Worm (Caenorhabditis elegans) whole organism, L1 larva: Measurements from ENCODE around the gene C25H3.17.

Experiments
- C16A3.4 ChIP-seq: fragments of 150-350 bp; optimal IDR thresholded peaks from 2 replicates; lab custom pipeline; 2014; ENCODE audit warnings: missing biosample characterization, missing genetic modification characterization
- C34B4.2 ChIP-seq: sonication (generic microtip); optimal IDR thresholded peaks from 2 replicates; lab custom pipeline; 2017; ENCODE audit warnings: mild to moderate bottlenecking, missing genetic modification characterization, missing compliant biosample characterization
- F16B12.6 ChIP-seq: fragments of 150-350 bp; optimal IDR thresholded peaks from 2 replicates; lab custom pipeline; 2014; ENCODE audit warnings: missing biosample characterization, missing genetic modification characterization
- Y116A8C.19 ChIP-seq: sonication (generic microtip); optimal IDR thresholded peaks from 2 replicates; lab custom pipeline; 2016; ENCODE audit warnings: missing compliant biosample characterization, missing genetic modification characterization, borderline replicate concordance
- alr-1 ChIP-seq: fragments of 200-800 bp; sonication (Bioruptor generic); optimal IDR thresholded peaks from 2 replicates; lab custom pipeline; 2018; ENCODE audit warnings: borderline replicate concordance, mild to moderate bottlenecking, missing genetic modification characterization, missing compliant biosample characterization
- blmp-1 ChIP-seq: fragments of 150-350 bp; optimal IDR thresholded peaks from 2 replicates; lab custom pipeline; 2014; ENCODE audit warnings: missing biosample characterization, missing genetic modification characterization
- ceh-63 ChIP-seq: fragments of 200-800 bp; sonication (Bioruptor generic); optimal IDR thresholded peaks from 2 replicates; lab custom pipeline; 2018; ENCODE audit warnings: mild to moderate bottlenecking, missing genetic modification characterization, missing compliant biosample characterization
- ceh-8 ChIP-seq: fragments of 200-800 bp; sonication (Bioruptor generic); optimal IDR thresholded peaks from 2 replicates; lab custom pipeline; 2018; ENCODE audit warnings: mild to moderate bottlenecking, missing genetic modification characterization, moderate library complexity, missing compliant biosample characterization
- ceh-88 ChIP-seq: fragments of 200-800 bp; sonication (Bioruptor generic); IDR thresholded peaks from 2 replicates; pipeline ENCODE4 v1.3.6; 2022; ENCODE audit warnings: missing genetic modification characterization, missing compliant biosample characterization
- ceh-90 ChIP-seq: sonication (generic microtip); optimal IDR thresholded peaks from 2 replicates; lab custom pipeline; 2016; ENCODE audit warnings: missing genetic modification characterization, missing compliant biosample characterization
- dpl-1 ChIP-seq, 3 experiments: fragments of 150-350 bp in 2 of 3; sonication (generic microtip) in 1 of 3; optimal IDR thresholded peaks; 2 replicates each; lab custom pipeline; 2014 to 2017; ENCODE audit warnings: missing biosample characterization in 3 of 3, missing genetic modification characterization in 3 of 3, missing genetic modification reagents in 3 of 3
- dsc-1 ChIP-seq: sonication (generic microtip); optimal IDR thresholded peaks from 2 replicates; lab custom pipeline; 2016; ENCODE audit warnings: mild to moderate bottlenecking, missing genetic modification characterization, missing compliant biosample characterization
- efl-3 ChIP-seq: fragments of 200-800 bp; sonication (Bioruptor generic); optimal IDR thresholded peaks from 2 replicates; lab custom pipeline; 2018; ENCODE audit warnings: mild to moderate bottlenecking, missing genetic modification characterization, missing compliant biosample characterization
- egl-27 ChIP-seq, 2 experiments: fragments of 150-350 bp in 1 of 2; sonication (generic microtip); optimal IDR thresholded peaks; 3 replicates each; lab custom pipeline; 2017 to 2018; ENCODE audit warnings: missing biosample characterization in 2 of 2, missing genetic modification characterization in 2 of 2, missing genetic modification reagents in 2 of 2
- elt-2 ChIP-seq: sonication (generic microtip); optimal IDR thresholded peaks from 2 replicates; lab custom pipeline; 2016; ENCODE audit warnings: missing genetic modification characterization, mild to moderate bottlenecking, inconsistent platforms, missing compliant biosample characterization, missing genetic modification reagents
- elt-3 ChIP-seq, 6 experiments: fragments of 150-350 bp in 1 of 6; sonication (generic microtip); optimal IDR thresholded peaks; 2 replicates each; lab custom pipeline; 2017 to 2018; ENCODE audit warnings: missing biosample characterization in 6 of 6, missing genetic modification characterization in 6 of 6, inconsistent platforms in 1 of 6
- fkh-10 ChIP-seq: sonication (generic microtip); optimal IDR thresholded peaks from 2 replicates; lab custom pipeline; 2017; ENCODE audit warnings: missing biosample characterization, missing genetic modification reagents, missing genetic modification characterization
- fkh-4 ChIP-seq: sonication (generic microtip); optimal IDR thresholded peaks from 2 replicates; lab custom pipeline; 2016; ENCODE audit warnings: missing compliant biosample characterization, missing genetic modification characterization, borderline replicate concordance
- fkh-8 ChIP-seq: sonication (generic microtip); optimal IDR thresholded peaks from 2 replicates; lab custom pipeline; 2016; ENCODE audit warnings: mild to moderate bottlenecking, missing genetic modification characterization, missing compliant biosample characterization
- grh-1 ChIP-seq: fragments of 200-800 bp; sonication (Bioruptor generic); IDR thresholded peaks from 2 replicates; pipeline ENCODE4 v1.3.6; 2022; ENCODE audit warnings: missing genetic modification reagents, missing genetic modification characterization, missing compliant biosample characterization
- hlh-17 ChIP-seq: fragments of 200-800 bp; sonication (Bioruptor generic); optimal IDR thresholded peaks from 2 replicates; lab custom pipeline; 2018; ENCODE audit warnings: missing genetic modification characterization, mild to moderate bottlenecking, missing compliant biosample characterization, moderate library complexity, borderline replicate concordance
- hlh-4 ChIP-seq: sonication (generic microtip); optimal IDR thresholded peaks from 2 replicates; lab custom pipeline; 2016; ENCODE audit warnings: mild to moderate bottlenecking, missing genetic modification characterization, missing compliant biosample characterization
- hpl-2 ChIP-seq: fragments of 150-350 bp; optimal IDR thresholded peaks from 2 replicates; lab custom pipeline; 2014; ENCODE audit warnings: missing biosample characterization, missing genetic modification reagents, missing genetic modification characterization
- irx-1 ChIP-seq: sonication (generic microtip); optimal IDR thresholded peaks from 2 replicates; lab custom pipeline; 2016; ENCODE audit warnings: missing genetic modification characterization, missing compliant biosample characterization
- jun-1 ChIP-seq: fragments of 150-350 bp; optimal IDR thresholded peaks from 2 replicates; lab custom pipeline; 2014; ENCODE audit warnings: missing biosample characterization, missing genetic modification reagents, missing genetic modification characterization
- lin-13 ChIP-seq: fragments of 150-350 bp; optimal IDR thresholded peaks from 2 replicates; lab custom pipeline; 2014; ENCODE audit warnings: missing biosample characterization, missing genetic modification reagents, missing genetic modification characterization
- lin-15B ChIP-seq: fragments of 150-350 bp; sonication (generic microtip); optimal IDR thresholded peaks from 3 replicates; lab custom pipeline; 2014; ENCODE audit warnings: missing biosample characterization, missing genetic modification characterization
- lin-35 ChIP-seq, 2 experiments: fragments of 150-350 bp; optimal IDR thresholded peaks; 2 replicates each; lab custom pipeline; 2014; ENCODE audit warnings: missing biosample characterization in 2 of 2, missing genetic modification characterization in 2 of 2, missing genetic modification reagents in 2 of 2
- lin-39 ChIP-seq: fragments of 150-350 bp; optimal IDR thresholded peaks from 2 replicates; lab custom pipeline; 2014; ENCODE audit warnings: missing biosample characterization, missing genetic modification reagents, missing genetic modification characterization
- lir-3 ChIP-seq: sonication (generic microtip); optimal IDR thresholded peaks from 2 replicates; lab custom pipeline; 2016; ENCODE audit warnings: mild to moderate bottlenecking, missing genetic modification characterization, moderate library complexity, missing compliant biosample characterization; ENCODE audit not compliant: poor library complexity
- mab-9 ChIP-seq: fragments of 200-800 bp; sonication (Bioruptor generic); IDR thresholded peaks from 2 replicates; pipeline ENCODE4 v1.3.6; 2022; ENCODE audit warnings: missing genetic modification reagents, missing genetic modification characterization, missing compliant biosample characterization
- mdl-1 ChIP-seq, 2 experiments: fragments of 150-350 bp; optimal IDR thresholded peaks; 2 replicates each; lab custom pipeline; 2014 to 2017; ENCODE audit warnings: missing biosample characterization in 2 of 2, missing genetic modification characterization in 2 of 2, inconsistent platforms in 1 of 2
- mep-1 ChIP-seq: fragments of 150-350 bp; optimal IDR thresholded peaks from 2 replicates; lab custom pipeline; 2014; ENCODE audit warnings: missing biosample characterization, missing genetic modification characterization
- nhr-19 ChIP-seq: fragments of 200-800 bp; sonication (Bioruptor generic); conservative IDR thresholded peaks from 2 replicates; pipeline ENCODE4 v1.3.6; 2022; ENCODE audit warnings: missing genetic modification characterization, missing compliant biosample characterization
- nhr-20 ChIP-seq: sonication (generic microtip); optimal IDR thresholded peaks from 2 replicates; lab custom pipeline; 2016; ENCODE audit warnings: mild to moderate bottlenecking, missing genetic modification characterization, missing compliant biosample characterization
- nhr-28 ChIP-seq: fragments of 150-350 bp; optimal IDR thresholded peaks from 2 replicates; lab custom pipeline; 2014; ENCODE audit warnings: missing biosample characterization, missing genetic modification characterization
- nhr-71 ChIP-seq: sonication (generic microtip); optimal IDR thresholded peaks from 2 replicates; lab custom pipeline; 2016; ENCODE audit warnings: mild to moderate bottlenecking, missing genetic modification characterization, moderate library complexity, missing compliant biosample characterization
- nhr-77 ChIP-seq: fragments of 150-350 bp; optimal IDR thresholded peaks from 2 replicates; lab custom pipeline; 2014; ENCODE audit warnings: missing biosample characterization, missing genetic modification characterization
- nhr-84 ChIP-seq: sonication (generic microtip); optimal IDR thresholded peaks from 2 replicates; lab custom pipeline; 2017; ENCODE audit warnings: missing biosample characterization, missing genetic modification characterization
- nhr-85 ChIP-seq: sonication (generic microtip); peaks from one replicate; lab custom pipeline; 2016; ENCODE audit warnings: missing genetic modification characterization, inconsistent platforms, missing compliant biosample characterization
- pag-3 ChIP-seq: sonication (generic microtip); optimal IDR thresholded peaks from 2 replicates; lab custom pipeline; 2017; ENCODE audit warnings: missing genetic modification characterization, mild to moderate bottlenecking, missing compliant biosample characterization, antibody characterized with exemption, borderline replicate concordance; ENCODE audit not compliant: insufficient read depth
- pax-3 ChIP-seq: fragments of 200-800 bp; sonication (Bioruptor generic); optimal IDR thresholded peaks from 2 replicates; lab custom pipeline; 2018; ENCODE audit warnings: mild to moderate bottlenecking, missing genetic modification characterization, moderate library complexity, missing compliant biosample characterization
- pqm-1 ChIP-seq: sonication (generic microtip); optimal IDR thresholded peaks from 3 replicates; lab custom pipeline; 2017; ENCODE audit warnings: missing biosample characterization, missing genetic modification characterization
- snpc-4 ChIP-seq: fragments of 150-350 bp; optimal IDR thresholded peaks from 2 replicates; lab custom pipeline; 2014; ENCODE audit warnings: missing biosample characterization, missing genetic modification characterization
- snu-23 ChIP-seq: sonication (generic microtip); optimal IDR thresholded peaks from 2 replicates; lab custom pipeline; 2016; ENCODE audit warnings: missing genetic modification characterization, missing compliant biosample characterization
- sox-4 ChIP-seq: sonication (generic microtip); optimal IDR thresholded peaks from 2 replicates; lab custom pipeline; 2016; ENCODE audit warnings: missing genetic modification characterization, missing compliant biosample characterization
- tbx-2 ChIP-seq: sonication (generic microtip); optimal IDR thresholded peaks from 2 replicates; lab custom pipeline; 2016; ENCODE audit warnings: missing genetic modification characterization, missing compliant biosample characterization
- unc-130 ChIP-seq: fragments of 150-350 bp; optimal IDR thresholded peaks from 2 replicates; lab custom pipeline; 2017; ENCODE audit warnings: missing biosample characterization, missing genetic modification characterization, inconsistent platforms
- unc-30 ChIP-seq: sonication (generic microtip); optimal IDR thresholded peaks from 2 replicates; lab custom pipeline; 2017; ENCODE audit warnings: missing biosample characterization, missing genetic modification characterization
- unc-62 ChIP-seq: fragments of 150-350 bp; optimal IDR thresholded peaks from 2 replicates; lab custom pipeline; 2014; ENCODE audit warnings: missing biosample characterization, missing genetic modification reagents, missing genetic modification characterization
- vab-15 ChIP-seq: sonication (generic microtip); optimal IDR thresholded peaks from 2 replicates; lab custom pipeline; 2017; ENCODE audit warnings: missing genotype, mild to moderate bottlenecking, missing genetic modification characterization, missing compliant biosample characterization
- xbp-1 ChIP-seq: sonication (generic microtip); optimal IDR thresholded peaks from 2 replicates; lab custom pipeline; 2016; ENCODE audit warnings: missing genetic modification characterization, missing compliant biosample characterization
- ztf-4 ChIP-seq: fragments of 150-350 bp; optimal IDR thresholded peaks from 2 replicates; lab custom pipeline; 2014; ENCODE audit warnings: missing biosample characterization, missing genetic modification characterization

C25H3.17 gene

DNA sequence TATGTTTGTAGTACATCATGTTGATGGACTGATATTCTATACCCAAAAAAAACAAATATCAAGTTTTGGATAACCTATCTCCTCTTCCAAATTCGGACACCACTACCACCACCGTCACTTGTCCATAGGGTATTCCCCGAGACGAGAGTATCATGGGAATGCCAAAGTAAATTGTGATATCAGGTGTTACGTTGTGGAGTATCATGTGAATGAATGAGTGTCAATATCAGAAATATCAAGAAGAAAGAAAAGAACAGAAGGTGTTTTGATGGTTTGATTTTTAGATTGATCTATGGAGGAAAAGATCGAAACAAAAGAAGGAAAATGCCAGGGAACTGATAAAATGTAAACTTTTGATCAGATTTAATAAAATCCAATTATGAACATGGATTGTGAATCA is 28.8 kb upstream of the C25H3.17 start:
- peak; percentile 57 for TF ChIP-seq lin-13
- peak; percentile 57 for TF ChIP-seq tbx-2 (tag; lab: Kevin White, UChicago)
- no peak for TF ChIP-seq alr-1 (tag; lab: Kevin White, UChicago)
- TF ChIP-seq pag-3 (tag; lab: Kevin White, UChicago) = peak; percentile 81
- TF ChIP-seq lin-35 (GFP tag; optimal IDR thresholded peaks at IDR 0.05; lab: Kevin White, UChicago) = peak; percentile 27 to 72
- no peak for TF ChIP-seq pax-3 (tag; lab: Kevin White, UChicago)
- no peak for TF ChIP-seq lin-39
- peak; percentile 35 for TF ChIP-seq ztf-4 (tag; lab: Kevin White, UChicago)
- no peak for TF ChIP-seq ceh-8 (GFP tag; lab: Kevin White, UChicago)
- TF ChIP-seq dsc-1 (tag; lab: Kevin White, UChicago) = no peak
- TF ChIP-seq mdl-1 (tag; optimal IDR thresholded peaks at IDR 0.05; lab: Kevin White, UChicago) = peak in 1 of 2 experiments; percentile 26
- no peak for TF ChIP-seq ceh-90
- TF ChIP-seq hlh-17 = no peak
- no peak for TF ChIP-seq pqm-1 (tag; lab: Kevin White, UChicago)
- peak; percentile 46 for TF ChIP-seq vab-15 (tag; lab: Kevin White, UChicago)
- peak; percentile 50 for TF ChIP-seq C16A3.4 (tag; lab: Kevin White, UChicago)
- no peak for TF ChIP-seq fkh-4 (tag; lab: Kevin White, UChicago)
- no peak for TF ChIP-seq unc-30
- TF ChIP-seq nhr-77 (tag; lab: Kevin White, UChicago) = no peak
- TF ChIP-seq fkh-8 (tag; lab: Kevin White, UChicago) = peak; percentile 19
- no peak for TF ChIP-seq nhr-28 (tag; lab: Kevin White, UChicago)
- peak; percentile 38 for TF ChIP-seq blmp-1 (tag; lab: Kevin White, UChicago)
- no peak for TF ChIP-seq mab-9 (GFP tag; lab: Robert Waterston, UW)
- TF ChIP-seq fkh-10 (GFP tag; lab: Kevin White, UChicago) = no peak
- no peak for TF ChIP-seq snpc-4
- TF ChIP-seq snu-23 (GFP tag; lab: Kevin White, UChicago) = peak; percentile 77
- TF ChIP-seq nhr-19 = peak; percentile 82
- no peak for TF ChIP-seq efl-3 (GFP tag; lab: Kevin White, UChicago)
- no peak for TF ChIP-seq Y116A8C.19 (tag; lab: Kevin White, UChicago)
- no peak for TF ChIP-seq egl-27 (tag; optimal IDR thresholded peaks at IDR 0.05; lab: Kevin White, UChicago)
- no peak for TF ChIP-seq F16B12.6 (tag; lab: Kevin White, UChicago)
- TF ChIP-seq hpl-2 (GFP tag; lab: Kevin White, UChicago) = no peak
- TF ChIP-seq jun-1 = no peak
- no peak for TF ChIP-seq sox-4 (tag; lab: Kevin White, UChicago)
- no peak for TF ChIP-seq grh-1 (GFP tag; lab: Robert Waterston, UW)
- peak in 2 of 3 experiments; percentile 23 to 44 for TF ChIP-seq dpl-1 (GFP tag; optimal IDR thresholded peaks at IDR 0.05; lab: Kevin White, UChicago)
- TF ChIP-seq nhr-20 (tag; lab: Kevin White, UChicago) = peak; percentile 77
- TF ChIP-seq elt-2 = peak; percentile 51
- no peak for TF ChIP-seq C34B4.2 (tag; lab: Kevin White, UChicago)
- peak in 2 of 6 experiments; percentile 51 to 85 for TF ChIP-seq elt-3 (tag; optimal IDR thresholded peaks at IDR 0.05; lab: Kevin White, UChicago)
- TF ChIP-seq nhr-71 = peak; percentile 88
- no peak for TF ChIP-seq xbp-1 (tag; lab: Kevin White, UChicago)
- TF ChIP-seq nhr-85 (tag; lab: Kevin White, UChicago) = peak; percentile 56
- no peak for TF ChIP-seq hlh-4 (tag; lab: Kevin White, UChicago)
- TF ChIP-seq unc-62 (GFP tag; lab: Kevin White, UChicago) = no peak
- no peak for TF ChIP-seq ceh-63 (GFP tag; lab: Kevin White, UChicago)
- no peak for TF ChIP-seq lin-15B (tag; lab: Kevin White, UChicago)
- TF ChIP-seq unc-130 (tag; lab: Kevin White, UChicago) = peak; percentile 81
- TF ChIP-seq irx-1 (tag; lab: Kevin White, UChicago) = no peak
- TF ChIP-seq lir-3 (tag; lab: Kevin White, UChicago) = no peak
- TF ChIP-seq ceh-88 (GFP tag; lab: Robert Waterston, UW) = no peak
- no peak for TF ChIP-seq nhr-84 (tag; lab: Kevin White, UChicago)
- TF ChIP-seq mep-1 = peak; percentile 52
